Fruit fly (Drosophila melanogaster) whole organism, wandering third instar larva: ENCODE results near the gene CG2604.

Experiments used
- dsf ChIP-seq: sonication (Bioruptor generic); optimal IDR thresholded peaks from 2 replicates; lab custom pipeline; 2016; ENCODE audit warnings: missing biosample characterization, missing genetic modification characterization, borderline replicate concordance
- lola ChIP-seq: fragments of >200 bp; optimal IDR thresholded peaks from 2 replicates; lab custom pipeline; 2017; ENCODE audit warnings: missing biosample characterization, missing genetic modification characterization

DNA sequence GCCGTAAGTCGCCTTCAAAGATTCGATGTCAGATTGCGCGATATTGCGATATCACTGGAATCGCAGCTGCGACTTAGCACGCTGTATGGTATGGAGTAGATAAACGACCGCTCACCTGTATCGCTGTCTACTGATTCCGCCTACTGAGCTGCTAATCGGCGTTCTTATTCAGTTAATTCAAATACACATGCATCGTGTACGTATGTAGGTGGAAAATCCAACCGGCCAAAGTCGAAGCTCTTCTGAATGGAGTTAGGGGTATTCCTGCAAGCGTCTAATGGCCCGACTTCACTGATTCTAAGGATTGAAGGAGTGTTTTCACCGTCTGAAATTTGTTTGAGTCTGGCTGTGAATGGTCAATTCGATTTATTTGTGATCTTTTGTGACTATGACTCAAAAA lies at the start of gene CG2604:
- TF ChIP-seq dsf (no peak), lola (GFP tag; lab: Kevin White, UChicago) (no peak)
